Worm (Caenorhabditis elegans) whole organism, L1 larva: ENCODE data around the gene F07B10.4.

ENCODE experiments used
- F16B12.6 ChIP-seq: fragments of 150-350 bp; optimal IDR thresholded peaks from 2 replicates; lab custom pipeline; 2014; ENCODE audit warnings: missing biosample characterization, missing genetic modification characterization
- Y116A8C.19 ChIP-seq: sonication (generic microtip); optimal IDR thresholded peaks from 2 replicates; lab custom pipeline; 2016; ENCODE audit warnings: missing compliant biosample characterization, missing genetic modification characterization, borderline replicate concordance
- ceh-8 ChIP-seq: fragments of 200-800 bp; sonication (Bioruptor generic); optimal IDR thresholded peaks from 2 replicates; lab custom pipeline; 2018; ENCODE audit warnings: mild to moderate bottlenecking, missing genetic modification characterization, moderate library complexity, missing compliant biosample characterization
- ceh-88 ChIP-seq: fragments of 200-800 bp; sonication (Bioruptor generic); IDR thresholded peaks from 2 replicates; pipeline ENCODE4 v1.3.6; 2022; ENCODE audit warnings: missing genetic modification characterization, missing compliant biosample characterization
- ceh-90 ChIP-seq: sonication (generic microtip); optimal IDR thresholded peaks from 2 replicates; lab custom pipeline; 2016; ENCODE audit warnings: missing genetic modification characterization, missing compliant biosample characterization
- ces-1 ChIP-seq: fragments of 150-350 bp; optimal IDR thresholded peaks from 2 replicates; lab custom pipeline; 2014; ENCODE audit warnings: missing biosample characterization, missing genetic modification reagents, missing genetic modification characterization
- dpl-1 ChIP-seq, 3 experiments: fragments of 150-350 bp in 2 of 3; sonication (generic microtip) in 1 of 3; optimal IDR thresholded peaks; 2 replicates each; lab custom pipeline; 2014 to 2017; ENCODE audit warnings: missing biosample characterization in 3 of 3, missing genetic modification characterization in 3 of 3, missing genetic modification reagents in 3 of 3
- dsc-1 ChIP-seq: sonication (generic microtip); optimal IDR thresholded peaks from 2 replicates; lab custom pipeline; 2016; ENCODE audit warnings: mild to moderate bottlenecking, missing genetic modification characterization, missing compliant biosample characterization
- efl-1 ChIP-seq, 4 experiments: fragments of 150-350 bp; optimal IDR thresholded peaks in 3 of 4; peaks in 1 of 4; 1 replicate in 1 of 4; 2 replicates in 3 of 4; lab custom pipeline; 2014; ENCODE audit warnings: missing biosample characterization in 2 of 4, missing genetic modification characterization in 2 of 4, missing genetic modification reagents in 2 of 4
- elt-2 ChIP-seq: sonication (generic microtip); optimal IDR thresholded peaks from 2 replicates; lab custom pipeline; 2016; ENCODE audit warnings: missing genetic modification characterization, mild to moderate bottlenecking, inconsistent platforms, missing compliant biosample characterization, missing genetic modification reagents
- fkh-10 ChIP-seq: sonication (generic microtip); optimal IDR thresholded peaks from 2 replicates; lab custom pipeline; 2017; ENCODE audit warnings: missing biosample characterization, missing genetic modification reagents, missing genetic modification characterization
- fkh-4 ChIP-seq: sonication (generic microtip); optimal IDR thresholded peaks from 2 replicates; lab custom pipeline; 2016; ENCODE audit warnings: missing compliant biosample characterization, missing genetic modification characterization, borderline replicate concordance
- fkh-8 ChIP-seq: sonication (generic microtip); optimal IDR thresholded peaks from 2 replicates; lab custom pipeline; 2016; ENCODE audit warnings: mild to moderate bottlenecking, missing genetic modification characterization, missing compliant biosample characterization
- fos-1 ChIP-seq: fragments of 150-350 bp; optimal IDR thresholded peaks from 2 replicates; lab custom pipeline; 2014; ENCODE audit warnings: missing biosample characterization, missing genetic modification characterization
- grh-1 ChIP-seq: fragments of 200-800 bp; sonication (Bioruptor generic); IDR thresholded peaks from 2 replicates; pipeline ENCODE4 v1.3.6; 2022; ENCODE audit warnings: missing genetic modification reagents, missing genetic modification characterization, missing compliant biosample characterization
- hlh-4 ChIP-seq: sonication (generic microtip); optimal IDR thresholded peaks from 2 replicates; lab custom pipeline; 2016; ENCODE audit warnings: mild to moderate bottlenecking, missing genetic modification characterization, missing compliant biosample characterization
- hpl-2 ChIP-seq: fragments of 150-350 bp; optimal IDR thresholded peaks from 2 replicates; lab custom pipeline; 2014; ENCODE audit warnings: missing biosample characterization, missing genetic modification reagents, missing genetic modification characterization
- irx-1 ChIP-seq: sonication (generic microtip); optimal IDR thresholded peaks from 2 replicates; lab custom pipeline; 2016; ENCODE audit warnings: missing genetic modification characterization, missing compliant biosample characterization
- isw-1 ChIP-seq: fragments of 200-800 bp; sonication (Bioruptor generic); IDR thresholded peaks from 2 replicates; pipeline ENCODE4 v1.3.6; 2022; ENCODE audit warnings: missing genetic modification characterization, missing compliant biosample characterization
- jun-1 ChIP-seq: fragments of 150-350 bp; optimal IDR thresholded peaks from 2 replicates; lab custom pipeline; 2014; ENCODE audit warnings: missing biosample characterization, missing genetic modification reagents, missing genetic modification characterization
- lin-14 ChIP-seq: fragments of 200-800 bp; sonication (Bioruptor generic); optimal IDR thresholded peaks from 2 replicates; lab custom pipeline; 2018; ENCODE audit warnings: mild to moderate bottlenecking, missing genetic modification characterization, moderate library complexity, missing compliant biosample characterization
- lin-39 ChIP-seq: fragments of 150-350 bp; optimal IDR thresholded peaks from 2 replicates; lab custom pipeline; 2014; ENCODE audit warnings: missing biosample characterization, missing genetic modification reagents, missing genetic modification characterization
- lir-3 ChIP-seq: sonication (generic microtip); optimal IDR thresholded peaks from 2 replicates; lab custom pipeline; 2016; ENCODE audit warnings: mild to moderate bottlenecking, missing genetic modification characterization, moderate library complexity, missing compliant biosample characterization; ENCODE audit not compliant: poor library complexity
- lsy-2 ChIP-seq, 2 experiments: fragments of 150-350 bp; optimal IDR thresholded peaks; 2 replicates each; lab custom pipeline; 2014; ENCODE audit warnings: missing biosample characterization in 2 of 2, missing genetic modification characterization in 2 of 2
- mdl-1 ChIP-seq, 2 experiments: fragments of 150-350 bp; optimal IDR thresholded peaks; 2 replicates each; lab custom pipeline; 2014 to 2017; ENCODE audit warnings: missing biosample characterization in 2 of 2, missing genetic modification characterization in 2 of 2, inconsistent platforms in 1 of 2
- nhr-11 ChIP-seq: fragments of 150-350 bp; optimal IDR thresholded peaks from 2 replicates; lab custom pipeline; 2014; ENCODE audit warnings: missing biosample characterization, missing genetic modification characterization
- nhr-237 ChIP-seq: fragments of 150-350 bp; optimal IDR thresholded peaks from 2 replicates; lab custom pipeline; 2014; ENCODE audit warnings: missing biosample characterization, missing genetic modification characterization
- nhr-47 ChIP-seq: sonication (generic microtip); optimal IDR thresholded peaks from 2 replicates; lab custom pipeline; 2016; ENCODE audit warnings: mild to moderate bottlenecking, missing genetic modification characterization, moderate library complexity, missing compliant biosample characterization
- nhr-71 ChIP-seq: sonication (generic microtip); optimal IDR thresholded peaks from 2 replicates; lab custom pipeline; 2016; ENCODE audit warnings: mild to moderate bottlenecking, missing genetic modification characterization, moderate library complexity, missing compliant biosample characterization
- nhr-76 ChIP-seq: sonication (generic microtip); optimal IDR thresholded peaks from 2 replicates; lab custom pipeline; 2017; ENCODE audit warnings: missing biosample characterization, missing genetic modification characterization
- nhr-77 ChIP-seq: fragments of 150-350 bp; optimal IDR thresholded peaks from 2 replicates; lab custom pipeline; 2014; ENCODE audit warnings: missing biosample characterization, missing genetic modification characterization
- nhr-85 ChIP-seq: sonication (generic microtip); peaks from one replicate; lab custom pipeline; 2016; ENCODE audit warnings: missing genetic modification characterization, inconsistent platforms, missing compliant biosample characterization
- rnt-1 ChIP-seq: sonication (generic microtip); optimal IDR thresholded peaks from 2 replicates; lab custom pipeline; 2016; ENCODE audit warnings: mild to moderate bottlenecking, missing genetic modification characterization, moderate library complexity, missing compliant biosample characterization
- skn-1 ChIP-seq: fragments of 150-350 bp; optimal IDR thresholded peaks from 2 replicates; lab custom pipeline; 2014; ENCODE audit warnings: missing biosample characterization, missing genetic modification characterization
- sox-4 ChIP-seq: sonication (generic microtip); optimal IDR thresholded peaks from 2 replicates; lab custom pipeline; 2016; ENCODE audit warnings: missing genetic modification characterization, missing compliant biosample characterization
- sptf-1 ChIP-seq: fragments of 150-350 bp; optimal IDR thresholded peaks from 2 replicates; lab custom pipeline; 2014; ENCODE audit warnings: missing biosample characterization, missing genetic modification characterization
- swsn-7 ChIP-seq: sonication (generic microtip); optimal IDR thresholded peaks from 2 replicates; lab custom pipeline; 2016; ENCODE audit warnings: missing genetic modification characterization, missing compliant biosample characterization
- tbx-2 ChIP-seq: sonication (generic microtip); optimal IDR thresholded peaks from 2 replicates; lab custom pipeline; 2016; ENCODE audit warnings: missing genetic modification characterization, missing compliant biosample characterization
- tlp-1 ChIP-seq: fragments of 150-350 bp; optimal IDR thresholded peaks from 2 replicates; lab custom pipeline; 2014; ENCODE audit warnings: missing biosample characterization, missing genetic modification characterization
- unc-130 ChIP-seq: fragments of 150-350 bp; optimal IDR thresholded peaks from 2 replicates; lab custom pipeline; 2017; ENCODE audit warnings: missing biosample characterization, missing genetic modification characterization, inconsistent platforms
- unc-86 ChIP-seq: sonication (generic microtip); optimal IDR thresholded peaks from 2 replicates; lab custom pipeline; 2016; ENCODE audit warnings: missing genetic modification characterization, missing compliant biosample characterization
- unc-98 ChIP-seq: fragments of 200-800 bp; sonication (Bioruptor generic); IDR thresholded peaks from 2 replicates; pipeline ENCODE4 v1.3.6; 2022; ENCODE audit warnings: missing genetic modification characterization, missing compliant biosample characterization
- xbp-1 ChIP-seq: sonication (generic microtip); optimal IDR thresholded peaks from 2 replicates; lab custom pipeline; 2016; ENCODE audit warnings: missing genetic modification characterization, missing compliant biosample characterization
- zag-1 ChIP-seq: fragments of 150-350 bp; optimal IDR thresholded peaks from 2 replicates; lab custom pipeline; 2014; ENCODE audit warnings: missing biosample characterization, missing genetic modification characterization
- zip-4 ChIP-seq: fragments of 200-800 bp; sonication (Bioruptor generic); optimal IDR thresholded peaks from 2 replicates; lab custom pipeline; 2018; ENCODE audit warnings: mild to moderate bottlenecking, missing genetic modification characterization, moderate library complexity, missing compliant biosample characterization

The F07B10.4 gene

DNA sequence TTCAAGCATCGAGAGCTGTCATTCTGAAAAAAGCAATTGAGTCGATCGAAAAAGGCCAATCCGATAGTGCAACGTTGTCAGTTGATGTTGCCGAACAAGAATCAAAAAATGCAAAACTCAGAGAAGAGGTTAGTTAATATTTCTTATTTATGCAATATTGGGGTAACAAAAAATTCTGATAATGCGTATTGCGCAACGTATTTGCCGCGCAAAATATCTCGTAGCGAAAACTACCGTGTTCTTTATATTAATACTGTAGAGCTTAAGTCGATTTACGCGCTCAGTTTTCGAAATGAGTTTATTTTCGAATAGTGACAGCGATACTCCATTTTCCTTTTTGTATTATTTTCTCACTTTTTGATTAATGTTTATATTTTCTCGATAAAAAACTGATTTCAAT, 17.9 kb downstream of the F07B10.4 start:
- TF ChIP-seq efl-1 (optimal IDR thresholded peaks at IDR 0.05; lab: Kevin White, UChicago) = no peak
- TF ChIP-seq efl-1 (GFP tag; optimal IDR thresholded peaks at IDR 0.05 in 1 of 2; lab: Kevin White, UChicago) = peak in 1 of 2 experiments; percentile 57
- no peak for TF ChIP-seq isw-1 (GFP tag; lab: Robert Waterston, UW)

DNA sequence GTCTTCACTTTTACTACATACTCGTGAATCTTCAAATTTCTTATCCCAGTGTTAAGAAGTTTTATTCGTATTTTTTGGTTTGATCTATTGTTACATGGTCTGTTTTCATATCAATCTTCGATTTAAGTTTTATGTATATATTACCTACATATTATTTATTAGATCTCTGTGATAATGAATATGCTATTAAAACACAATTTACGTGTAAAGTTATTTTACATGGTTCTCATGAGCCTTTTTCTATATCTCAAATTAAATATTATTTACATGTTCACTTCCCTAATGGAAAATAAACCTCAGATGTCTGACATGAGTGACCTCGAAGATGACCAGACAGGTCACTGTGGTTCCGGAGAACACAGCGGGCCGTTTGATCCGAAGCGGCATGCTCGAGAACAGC, 18.4 kb downstream of the F07B10.4 start, which contains the start of gene mxl-1:
TSS of gene mxl-1 (plus strand) at position 301 of the 400 bp plus-strand sequence.
- TF ChIP-seq tlp-1 (tag; lab: Kevin White, UChicago) (no peak), nhr-85 (tag; lab: Kevin White, UChicago) (no peak), ces-1 (GFP tag; lab: Kevin White, UChicago) (no peak), lin-39 (no peak), elt-2 (tag; lab: Kevin White, UChicago) (no peak), fkh-4 (no peak), dsc-1 (tag; lab: Kevin White, UChicago) (no peak), nhr-11 (tag; lab: Kevin White, UChicago) (no peak), rnt-1 (tag; lab: Kevin White, UChicago) (no peak), nhr-71 (tag; lab: Kevin White, UChicago) (no peak), isw-1 (GFP tag; lab: Robert Waterston, UW) (no peak), nhr-237 (tag; lab: Kevin White, UChicago) (no peak), zag-1 (tag; lab: Kevin White, UChicago) (no peak), fos-1 (tag; lab: Kevin White, UChicago) (no peak), skn-1 (tag; lab: Kevin White, UChicago) (no peak), irx-1 (no peak), Y116A8C.19 (no peak), ceh-90 (tag; lab: Kevin White, UChicago) (no peak), unc-86 (no peak), zip-4 (no peak)

DNA sequence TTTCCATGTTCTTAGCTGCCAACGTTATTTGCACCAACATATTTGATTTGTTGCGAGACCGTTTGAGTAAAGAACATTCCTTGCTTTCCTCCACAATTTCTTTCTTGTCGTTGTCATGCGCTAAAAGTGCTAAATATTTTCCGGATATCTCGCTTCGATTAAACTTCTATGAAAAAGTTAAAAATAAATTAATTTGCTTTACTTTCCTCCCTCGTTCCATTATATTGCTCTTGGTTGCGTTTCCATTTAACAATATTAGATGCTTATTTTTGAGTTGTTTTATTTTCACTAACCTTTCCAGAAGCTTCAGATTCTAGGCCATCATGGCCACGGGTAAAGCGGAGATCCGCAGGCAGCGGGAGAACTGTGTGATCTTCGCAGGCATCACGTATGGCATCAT, 21.3 kb downstream of the F07B10.4 start, which contains the start of gene pgap-1:
TSS of gene pgap-1 (plus strand) at position 301 of the 400 bp plus-strand sequence.
- TF ChIP-seq fkh-10 (GFP tag; lab: Kevin White, UChicago) = no peak
- no peak for TF ChIP-seq skn-1 (tag; lab: Kevin White, UChicago)
- TF ChIP-seq sptf-1 (tag; lab: Kevin White, UChicago) = no peak
- no peak for TF ChIP-seq nhr-76

DNA sequence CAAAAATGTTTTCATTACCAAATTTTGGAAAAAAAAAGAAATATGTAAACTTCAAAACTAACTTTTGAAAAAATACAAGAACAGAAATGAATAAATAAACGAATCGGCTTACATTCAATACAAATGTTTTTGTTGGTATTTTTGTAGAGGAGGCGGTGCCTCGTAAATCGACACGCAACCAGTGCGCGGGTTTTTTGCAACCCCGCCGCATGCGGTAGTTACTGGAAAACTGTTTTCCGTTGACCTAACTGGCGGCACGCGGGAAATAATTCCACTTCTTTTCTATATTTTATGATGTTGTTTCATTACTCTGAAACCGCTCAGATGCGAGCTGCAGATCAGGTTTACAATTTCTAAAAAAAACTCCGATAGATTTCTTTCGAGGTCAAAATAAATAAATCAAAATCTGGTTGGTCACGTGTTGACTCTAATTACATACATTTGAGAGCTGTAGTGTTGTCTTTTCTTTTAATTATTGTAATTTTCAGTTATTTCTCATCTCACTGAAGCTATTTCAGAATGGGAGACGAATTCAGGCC, 23.7 kb downstream of the F07B10.4 start, which contains the start of the genes dvc-1 and ima-1:
TSS of gene dvc-1 (minus strand) at position 145 of the 539 bp plus-strand sequence.
TSS of gene ima-1 (plus strand) at position 489 of the 539 bp plus-strand sequence.
- TF ChIP-seq sox-4 (tag; lab: Kevin White, UChicago) (no peak), hpl-2 (peak; percentile 25), nhr-77 (tag; lab: Kevin White, UChicago) (peak; percentile 24), lin-39 (peak; percentile 42), lir-3 (tag; lab: Kevin White, UChicago) (peak; percentile 50), jun-1 (tag; lab: Kevin White, UChicago) (peak; percentile 52), ceh-88 (GFP tag; lab: Robert Waterston, UW) (peak; percentile 53; the same call in 1 of the 2 replicates), swsn-7 (tag; lab: Kevin White, UChicago) (peak; percentile 71), lin-14 (peak; percentile 64), nhr-47 (tag; lab: Kevin White, UChicago) (peak; percentile 72), tbx-2 (tag; lab: Kevin White, UChicago) (peak; percentile 51), isw-1 (GFP tag; lab: Robert Waterston, UW) (peak; percentile 56), ceh-8 (no peak), fkh-10 (GFP tag; lab: Kevin White, UChicago) (peak; percentile 13), rnt-1 (tag; lab: Kevin White, UChicago) (peak; percentile 86), fkh-8 (no peak), elt-2 (tag; lab: Kevin White, UChicago) (peak; percentile 41), grh-1 (GFP tag; lab: Robert Waterston, UW) (peak; percentile 51; the same call in 1 of the 2 replicates), skn-1 (tag; lab: Kevin White, UChicago) (peak; percentile 53), xbp-1 (tag; lab: Kevin White, UChicago) (peak; percentile 61), unc-130 (tag; lab: Kevin White, UChicago) (peak; percentile 18), Y116A8C.19 (no peak), unc-98 (GFP tag; lab: Robert Waterston, UW) (no peak), dpl-1 (GFP tag; optimal IDR thresholded peaks at IDR 0.05; lab: Kevin White, UChicago) (peak; percentile 36 to 68 (median 62)), hlh-4 (tag; lab: Kevin White, UChicago) (no peak), nhr-237 (tag; lab: Kevin White, UChicago) (peak; percentile 7), F16B12.6 (peak; percentile 31), mdl-1 (tag; optimal IDR thresholded peaks at IDR 0.05; lab: Kevin White, UChicago) (peak in 1 of 2 experiments; percentile 36), lsy-2 (tag; optimal IDR thresholded peaks at IDR 0.05; lab: Kevin White, UChicago) (peak; percentile 63 to 70)
